Worm (Caenorhabditis elegans) whole organism, L1 larva: Measurements from ENCODE around the gene nhr-143.

ENCODE experiments used
- C04F5.9 ChIP-seq: sonication (generic microtip); optimal IDR thresholded peaks from 2 replicates; lab custom pipeline; 2016; ENCODE audit warnings: missing genetic modification characterization, missing compliant biosample characterization
- blmp-1 ChIP-seq: fragments of 150-350 bp; optimal IDR thresholded peaks from 2 replicates; lab custom pipeline; 2014; ENCODE audit warnings: missing biosample characterization, missing genetic modification characterization
- ceh-63 ChIP-seq: fragments of 200-800 bp; sonication (Bioruptor generic); optimal IDR thresholded peaks from 2 replicates; lab custom pipeline; 2018; ENCODE audit warnings: mild to moderate bottlenecking, missing genetic modification characterization, missing compliant biosample characterization
- ceh-88 ChIP-seq: fragments of 200-800 bp; sonication (Bioruptor generic); IDR thresholded peaks from 2 replicates; pipeline ENCODE4 v1.3.6; 2022; ENCODE audit warnings: missing genetic modification characterization, missing compliant biosample characterization
- ceh-90 ChIP-seq: sonication (generic microtip); optimal IDR thresholded peaks from 2 replicates; lab custom pipeline; 2016; ENCODE audit warnings: missing genetic modification characterization, missing compliant biosample characterization
- dsc-1 ChIP-seq: sonication (generic microtip); optimal IDR thresholded peaks from 2 replicates; lab custom pipeline; 2016; ENCODE audit warnings: mild to moderate bottlenecking, missing genetic modification characterization, missing compliant biosample characterization
- elt-2 ChIP-seq: sonication (generic microtip); optimal IDR thresholded peaks from 2 replicates; lab custom pipeline; 2016; ENCODE audit warnings: missing genetic modification characterization, mild to moderate bottlenecking, inconsistent platforms, missing compliant biosample characterization, missing genetic modification reagents
- fkh-8 ChIP-seq: sonication (generic microtip); optimal IDR thresholded peaks from 2 replicates; lab custom pipeline; 2016; ENCODE audit warnings: mild to moderate bottlenecking, missing genetic modification characterization, missing compliant biosample characterization
- fos-1 ChIP-seq: fragments of 150-350 bp; optimal IDR thresholded peaks from 2 replicates; lab custom pipeline; 2014; ENCODE audit warnings: missing biosample characterization, missing genetic modification characterization
- hlh-4 ChIP-seq: sonication (generic microtip); optimal IDR thresholded peaks from 2 replicates; lab custom pipeline; 2016; ENCODE audit warnings: mild to moderate bottlenecking, missing genetic modification characterization, missing compliant biosample characterization
- irx-1 ChIP-seq: sonication (generic microtip); optimal IDR thresholded peaks from 2 replicates; lab custom pipeline; 2016; ENCODE audit warnings: missing genetic modification characterization, missing compliant biosample characterization
- isw-1 ChIP-seq: fragments of 200-800 bp; sonication (Bioruptor generic); IDR thresholded peaks from 2 replicates; pipeline ENCODE4 v1.3.6; 2022; ENCODE audit warnings: missing genetic modification characterization, missing compliant biosample characterization
- jun-1 ChIP-seq: fragments of 150-350 bp; optimal IDR thresholded peaks from 2 replicates; lab custom pipeline; 2014; ENCODE audit warnings: missing biosample characterization, missing genetic modification reagents, missing genetic modification characterization
- lin-35 ChIP-seq, 2 experiments: fragments of 150-350 bp; optimal IDR thresholded peaks; 2 replicates each; lab custom pipeline; 2014; ENCODE audit warnings: missing biosample characterization in 2 of 2, missing genetic modification characterization in 2 of 2, missing genetic modification reagents in 2 of 2
- mdl-1 ChIP-seq, 2 experiments: fragments of 150-350 bp; optimal IDR thresholded peaks; 2 replicates each; lab custom pipeline; 2014 to 2017; ENCODE audit warnings: missing biosample characterization in 2 of 2, missing genetic modification characterization in 2 of 2, inconsistent platforms in 1 of 2
- mep-1 ChIP-seq: fragments of 150-350 bp; optimal IDR thresholded peaks from 2 replicates; lab custom pipeline; 2014; ENCODE audit warnings: missing biosample characterization, missing genetic modification characterization
- nhr-11 ChIP-seq: fragments of 150-350 bp; optimal IDR thresholded peaks from 2 replicates; lab custom pipeline; 2014; ENCODE audit warnings: missing biosample characterization, missing genetic modification characterization
- nhr-237 ChIP-seq: fragments of 150-350 bp; optimal IDR thresholded peaks from 2 replicates; lab custom pipeline; 2014; ENCODE audit warnings: missing biosample characterization, missing genetic modification characterization
- nhr-28 ChIP-seq: fragments of 150-350 bp; optimal IDR thresholded peaks from 2 replicates; lab custom pipeline; 2014; ENCODE audit warnings: missing biosample characterization, missing genetic modification characterization
- nhr-71 ChIP-seq: sonication (generic microtip); optimal IDR thresholded peaks from 2 replicates; lab custom pipeline; 2016; ENCODE audit warnings: mild to moderate bottlenecking, missing genetic modification characterization, moderate library complexity, missing compliant biosample characterization
- nhr-76 ChIP-seq: sonication (generic microtip); optimal IDR thresholded peaks from 2 replicates; lab custom pipeline; 2017; ENCODE audit warnings: missing biosample characterization, missing genetic modification characterization
- nhr-85 ChIP-seq: sonication (generic microtip); peaks from one replicate; lab custom pipeline; 2016; ENCODE audit warnings: missing genetic modification characterization, inconsistent platforms, missing compliant biosample characterization
- nhr-90 ChIP-seq: sonication (generic microtip); optimal IDR thresholded peaks from 2 replicates; lab custom pipeline; 2016; ENCODE audit warnings: mild to moderate bottlenecking, missing genetic modification characterization, missing compliant biosample characterization; ENCODE audit not compliant: poor library complexity
- pag-3 ChIP-seq: sonication (generic microtip); optimal IDR thresholded peaks from 2 replicates; lab custom pipeline; 2017; ENCODE audit warnings: missing genetic modification characterization, mild to moderate bottlenecking, missing compliant biosample characterization, antibody characterized with exemption, borderline replicate concordance; ENCODE audit not compliant: insufficient read depth
- pax-3 ChIP-seq: fragments of 200-800 bp; sonication (Bioruptor generic); optimal IDR thresholded peaks from 2 replicates; lab custom pipeline; 2018; ENCODE audit warnings: mild to moderate bottlenecking, missing genetic modification characterization, moderate library complexity, missing compliant biosample characterization
- pqm-1 ChIP-seq: sonication (generic microtip); optimal IDR thresholded peaks from 3 replicates; lab custom pipeline; 2017; ENCODE audit warnings: missing biosample characterization, missing genetic modification characterization
- rnt-1 ChIP-seq: sonication (generic microtip); optimal IDR thresholded peaks from 2 replicates; lab custom pipeline; 2016; ENCODE audit warnings: mild to moderate bottlenecking, missing genetic modification characterization, moderate library complexity, missing compliant biosample characterization
- skn-1 ChIP-seq: fragments of 150-350 bp; optimal IDR thresholded peaks from 2 replicates; lab custom pipeline; 2014; ENCODE audit warnings: missing biosample characterization, missing genetic modification characterization
- snu-23 ChIP-seq: sonication (generic microtip); optimal IDR thresholded peaks from 2 replicates; lab custom pipeline; 2016; ENCODE audit warnings: missing genetic modification characterization, missing compliant biosample characterization
- swsn-7 ChIP-seq: sonication (generic microtip); optimal IDR thresholded peaks from 2 replicates; lab custom pipeline; 2016; ENCODE audit warnings: missing genetic modification characterization, missing compliant biosample characterization
- unc-130 ChIP-seq: fragments of 150-350 bp; optimal IDR thresholded peaks from 2 replicates; lab custom pipeline; 2017; ENCODE audit warnings: missing biosample characterization, missing genetic modification characterization, inconsistent platforms
- unc-86 ChIP-seq: sonication (generic microtip); optimal IDR thresholded peaks from 2 replicates; lab custom pipeline; 2016; ENCODE audit warnings: missing genetic modification characterization, missing compliant biosample characterization
- xbp-1 ChIP-seq: sonication (generic microtip); optimal IDR thresholded peaks from 2 replicates; lab custom pipeline; 2016; ENCODE audit warnings: missing genetic modification characterization, missing compliant biosample characterization
- zag-1 ChIP-seq: fragments of 150-350 bp; optimal IDR thresholded peaks from 2 replicates; lab custom pipeline; 2014; ENCODE audit warnings: missing biosample characterization, missing genetic modification characterization
- ztf-4 ChIP-seq: fragments of 150-350 bp; optimal IDR thresholded peaks from 2 replicates; lab custom pipeline; 2014; ENCODE audit warnings: missing biosample characterization, missing genetic modification characterization

nhr-143 gene

ce11 chrV:8974889-8975422 is at the start of gene nhr-143:
TSS of gene nhr-143 (minus strand) at chrV:8974939.
- no peak for TF ChIP-seq irx-1
- no peak for TF ChIP-seq snu-23 (GFP tag; lab: Kevin White, UChicago)
- no peak for TF ChIP-seq pag-3
- no peak for TF ChIP-seq isw-1 (GFP tag; lab: Robert Waterston, UW)
- no peak for TF ChIP-seq ceh-63 (GFP tag; lab: Kevin White, UChicago)
- no peak for TF ChIP-seq lin-35 (GFP tag; optimal IDR thresholded peaks at IDR 0.05; lab: Kevin White, UChicago)
- TF ChIP-seq mdl-1 (tag; optimal IDR thresholded peaks at IDR 0.05; lab: Kevin White, UChicago): no peak
- TF ChIP-seq pax-3 (tag; lab: Kevin White, UChicago): no peak
- peak; percentile 2 for TF ChIP-seq jun-1 (tag; lab: Kevin White, UChicago)
- no peak for TF ChIP-seq pqm-1
- peak; percentile 3 for TF ChIP-seq nhr-71
- no peak for TF ChIP-seq nhr-76 (tag; lab: Kevin White, UChicago)
- no peak for TF ChIP-seq unc-86
- TF ChIP-seq elt-2: peak; percentile 18
- TF ChIP-seq blmp-1 (tag; lab: Kevin White, UChicago): peak; percentile 40
- peak; percentile 7 for TF ChIP-seq mep-1 (tag; lab: Kevin White, UChicago)
- no peak for TF ChIP-seq dsc-1 (tag; lab: Kevin White, UChicago)

- TF ChIP-seq nhr-11 (tag; lab: Kevin White, UChicago): no peak
- TF ChIP-seq C04F5.9 (tag; lab: Kevin White, UChicago): no peak
- no peak for TF ChIP-seq ceh-88 (GFP tag; lab: Robert Waterston, UW)
Measured at ce11 chrV:9022078-9022477, 47.3 kb upstream of the nhr-143 start, which contains the start of gene oac-41. TSS of gene oac-41 (minus strand) at chrV:9022178.

- no peak for TF ChIP-seq nhr-76 (tag; lab: Kevin White, UChicago)
- TF ChIP-seq nhr-28 (tag; lab: Kevin White, UChicago): no peak
- TF ChIP-seq fos-1 (tag; lab: Kevin White, UChicago): no peak
- TF ChIP-seq mdl-1 (tag; optimal IDR thresholded peaks at IDR 0.05; lab: Kevin White, UChicago): no peak
- no peak for TF ChIP-seq ceh-88 (GFP tag; lab: Robert Waterston, UW)
- no peak for TF ChIP-seq hlh-4 (tag; lab: Kevin White, UChicago)
- no peak for TF ChIP-seq ceh-90 (tag; lab: Kevin White, UChicago)
- TF ChIP-seq mep-1 (tag; lab: Kevin White, UChicago): no peak
- TF ChIP-seq swsn-7: no peak
- TF ChIP-seq ztf-4 (tag; lab: Kevin White, UChicago): no peak
- no peak for TF ChIP-seq fkh-8
Measured at ce11 chrV:9018871-9019270, 44.1 kb upstream of the nhr-143 start.

ce11 chrV:9016479-9016878 is 41.7 kb upstream of the nhr-143 start, which contains the start of gene oac-40:
TSS of gene oac-40 (plus strand) at chrV:9016779.
- TF ChIP-seq pqm-1: no peak
- TF ChIP-seq nhr-85: no peak
- TF ChIP-seq mep-1 (tag; lab: Kevin White, UChicago): no peak
- no peak for TF ChIP-seq unc-130 (tag; lab: Kevin White, UChicago)
- TF ChIP-seq nhr-237 (tag; lab: Kevin White, UChicago): no peak
- no peak for TF ChIP-seq nhr-76 (tag; lab: Kevin White, UChicago)
- no peak for TF ChIP-seq skn-1 (tag; lab: Kevin White, UChicago)
- no peak for TF ChIP-seq pax-3 (tag; lab: Kevin White, UChicago)
- no peak for TF ChIP-seq lin-35 (GFP tag; optimal IDR thresholded peaks at IDR 0.05; lab: Kevin White, UChicago)
- TF ChIP-seq irx-1: no peak
- TF ChIP-seq zag-1: no peak
- TF ChIP-seq ceh-88 (GFP tag; lab: Robert Waterston, UW): no peak
- no peak for TF ChIP-seq rnt-1 (tag; lab: Kevin White, UChicago)
- TF ChIP-seq xbp-1 (tag; lab: Kevin White, UChicago): no peak
- no peak for TF ChIP-seq unc-86
- no peak for TF ChIP-seq fkh-8
- no peak for TF ChIP-seq jun-1 (tag; lab: Kevin White, UChicago)
- TF ChIP-seq swsn-7: no peak
- no peak for TF ChIP-seq nhr-71

ce11 chrV:9015540-9015939 is 40.8 kb upstream of the nhr-143 start, which contains the start of gene srt-18:
TSS of gene srt-18 (minus strand) at chrV:9015640.
- no peak for TF ChIP-seq nhr-90
- TF ChIP-seq rnt-1 (tag; lab: Kevin White, UChicago): no peak
